Worm (Caenorhabditis elegans) whole organism, late embryonic: ENCODE measurements around the gene far-4.

ENCODE experiments used
- C38D4.7 ChIP-seq: fragments of 200-800 bp; sonication (Bioruptor generic); optimal IDR thresholded peaks from 2 replicates; lab custom pipeline; 2018; ENCODE audit warnings: mild to moderate bottlenecking, missing genetic modification characterization, moderate library complexity, missing compliant biosample characterization
- F13H6.1 ChIP-seq: sonication (generic microtip); optimal IDR thresholded peaks from 2 replicates; lab custom pipeline; 2016; ENCODE audit warnings: missing genetic modification characterization, missing compliant biosample characterization
- K09A11.1 ChIP-seq: sonication (generic microtip); optimal IDR thresholded peaks from 2 replicates; lab custom pipeline; 2017; ENCODE audit warnings: antibody characterized with exemption, mild to moderate bottlenecking, missing genetic modification characterization, missing compliant biosample characterization; ENCODE audit not compliant: insufficient read depth
- T23F11.4 ChIP-seq: fragments of 200-800 bp; sonication (Bioruptor generic); optimal IDR thresholded peaks from 2 replicates; lab custom pipeline; 2018; ENCODE audit warnings: mild to moderate bottlenecking, missing genetic modification characterization, missing compliant biosample characterization
- ahr-1 ChIP-seq: sonication (generic microtip); optimal IDR thresholded peaks from 2 replicates; lab custom pipeline; 2016; ENCODE audit warnings: missing genetic modification characterization, missing compliant biosample characterization
- ceh-18 ChIP-seq: sonication (generic microtip); optimal IDR thresholded peaks from 2 replicates; lab custom pipeline; 2016; ENCODE audit warnings: missing genetic modification characterization, missing compliant biosample characterization
- ceh-19 ChIP-seq: fragments of 200-800 bp; sonication (Bioruptor generic); optimal IDR thresholded peaks from 2 replicates; lab custom pipeline; 2018; ENCODE audit warnings: mild to moderate bottlenecking, missing genetic modification characterization, missing compliant biosample characterization
- ceh-2 ChIP-seq: sonication (generic microtip); optimal IDR thresholded peaks from 2 replicates; lab custom pipeline; 2016; ENCODE audit warnings: missing genotype, missing genetic modification characterization, missing compliant biosample characterization
- ceh-24 ChIP-seq: sonication (generic microtip); optimal IDR thresholded peaks from 2 replicates; lab custom pipeline; 2016; ENCODE audit warnings: mild to moderate bottlenecking, missing genetic modification characterization, missing compliant biosample characterization
- ceh-31 ChIP-seq: sonication (generic microtip); optimal IDR thresholded peaks from 2 replicates; lab custom pipeline; 2016; ENCODE audit warnings: missing genetic modification characterization, missing compliant biosample characterization
- ceh-45 ChIP-seq: fragments of 200-800 bp; sonication (Bioruptor generic); IDR thresholded peaks from 2 replicates; pipeline ENCODE4 v1.3.6; 2022; ENCODE audit warnings: missing genetic modification reagents, missing genetic modification characterization, missing compliant biosample characterization
- che-1 ChIP-seq: sonication (generic microtip); optimal IDR thresholded peaks from 2 replicates; lab custom pipeline; 2016; ENCODE audit warnings: mild to moderate bottlenecking, missing genetic modification characterization, missing compliant biosample characterization
- dmd-4 ChIP-seq: sonication (generic microtip); optimal IDR thresholded peaks from 2 replicates; lab custom pipeline; 2016; ENCODE audit warnings: borderline replicate concordance, missing genetic modification characterization, missing compliant biosample characterization
- dve-1 ChIP-seq: sonication (generic microtip); optimal IDR thresholded peaks from 2 replicates; lab custom pipeline; 2017; ENCODE audit warnings: antibody characterized with exemption, mild to moderate bottlenecking, missing genetic modification characterization, missing compliant biosample characterization
- elt-2 ChIP-seq: sonication (generic microtip); optimal IDR thresholded peaks from 2 replicates; lab custom pipeline; 2016; ENCODE audit warnings: missing genetic modification reagents, missing genetic modification characterization, missing compliant biosample characterization
- eyg-1 ChIP-seq: sonication (generic microtip); optimal IDR thresholded peaks from 2 replicates; lab custom pipeline; 2016; ENCODE audit warnings: missing genotype, missing genetic modification characterization, missing compliant biosample characterization
- fax-1 ChIP-seq: sonication (generic microtip); optimal IDR thresholded peaks from 2 replicates; lab custom pipeline; 2016; ENCODE audit warnings: missing genotype, missing genetic modification characterization, missing compliant biosample characterization
- fkh-10 ChIP-seq: fragments of 150-350 bp; optimal IDR thresholded peaks from 2 replicates; lab custom pipeline; 2014; ENCODE audit warnings: missing biosample characterization, missing genetic modification reagents, missing genetic modification characterization
- hlh-8 ChIP-seq: sonication (generic microtip); optimal IDR thresholded peaks from 2 replicates; lab custom pipeline; 2016; ENCODE audit warnings: missing genotype, missing genetic modification characterization, missing compliant biosample characterization
- nfya-1 ChIP-seq: sonication (generic microtip); optimal IDR thresholded peaks from 2 replicates; lab custom pipeline; 2017; ENCODE audit warnings: missing genetic modification characterization, mild to moderate bottlenecking, missing compliant biosample characterization, antibody characterized with exemption, moderate library complexity
- nhr-11 ChIP-seq: fragments of 150-350 bp; optimal IDR thresholded peaks from 2 replicates; lab custom pipeline; 2014; ENCODE audit warnings: missing biosample characterization, missing genetic modification characterization
- npax-4 ChIP-seq: sonication (generic microtip); optimal IDR thresholded peaks from 2 replicates; lab custom pipeline; 2016; ENCODE audit warnings: missing genetic modification characterization, missing compliant biosample characterization
- pax-1 ChIP-seq: fragments of 150-350 bp; optimal IDR thresholded peaks from 2 replicates; lab custom pipeline; 2014; ENCODE audit warnings: missing biosample characterization, missing genetic modification characterization
- pqm-1 ChIP-seq: sonication (generic microtip); optimal IDR thresholded peaks from 2 replicates; lab custom pipeline; 2016; ENCODE audit warnings: missing genetic modification characterization, missing compliant biosample characterization
- sox-2 ChIP-seq: fragments of 200-800 bp; sonication (Bioruptor generic); IDR thresholded peaks from 2 replicates; pipeline ENCODE4 v1.3.6; 2022; ENCODE audit warnings: missing genetic modification reagents, missing genetic modification characterization, missing compliant biosample characterization
- sox-4 ChIP-seq: sonication (generic microtip); optimal IDR thresholded peaks from 2 replicates; lab custom pipeline; 2017; ENCODE audit warnings: mild to moderate bottlenecking, missing genetic modification characterization, inconsistent platforms, missing compliant biosample characterization
- syd-9 ChIP-seq: sonication (generic microtip); optimal IDR thresholded peaks from 2 replicates; lab custom pipeline; 2016; ENCODE audit warnings: mild to moderate bottlenecking, missing genetic modification characterization, moderate library complexity, missing compliant biosample characterization
- tbx-7 ChIP-seq: sonication (generic microtip); optimal IDR thresholded peaks from 2 replicates; lab custom pipeline; 2016; ENCODE audit warnings: missing genotype, missing genetic modification characterization, missing compliant biosample characterization
- unc-42 ChIP-seq: sonication (generic microtip); optimal IDR thresholded peaks from 2 replicates; lab custom pipeline; 2016; ENCODE audit warnings: missing genotype, missing genetic modification characterization, missing compliant biosample characterization
- unc-86 ChIP-seq: sonication (generic microtip); optimal IDR thresholded peaks from 2 replicates; lab custom pipeline; 2016; ENCODE audit warnings: missing genetic modification characterization, missing compliant biosample characterization

Gene far-4

DNA sequence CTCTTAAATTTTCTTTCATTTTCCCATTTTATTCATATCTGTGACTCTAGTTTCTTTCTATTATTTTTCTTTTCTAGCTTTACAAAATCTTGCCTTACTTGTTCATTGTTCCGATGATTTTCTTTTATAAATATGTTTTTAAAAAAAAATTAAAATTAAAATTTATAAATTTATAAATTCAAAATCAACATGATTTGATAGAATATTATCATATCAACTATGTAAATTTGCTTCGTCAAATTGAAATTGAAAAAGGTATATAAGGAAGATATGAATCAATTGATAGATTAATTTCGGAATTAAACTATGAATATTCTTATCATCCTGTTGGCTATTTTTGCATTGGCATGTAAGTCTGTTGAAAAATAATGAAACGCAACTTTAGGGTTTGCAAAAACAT, 33.8 kb upstream of the far-4 start, which contains the start of gene W07G4.1:
TSS of gene W07G4.1 (plus strand) at position 301 of the 400 bp plus-strand sequence.
- TF ChIP-seq ceh-18: no peak
- TF ChIP-seq K09A11.1 (tag; lab: Kevin White, UChicago): no peak
- TF ChIP-seq unc-42 (tag; lab: Kevin White, UChicago): no peak
- TF ChIP-seq, all 69 proteins: peak for 0

ce11 chrV:13028871-13029270, 29.4 kb upstream of the far-4 start:
- peak; percentile 91 for TF ChIP-seq unc-42 (tag; lab: Kevin White, UChicago)
- TF ChIP-seq tbx-7 (tag; lab: Kevin White, UChicago): no peak
- TF ChIP-seq, all 69 proteins: peak for 1

- TF ChIP-seq elt-2 (tag; lab: Kevin White, UChicago) (no peak), unc-42 (tag; lab: Kevin White, UChicago) (peak; percentile 93)
These were observed 27.3 kb upstream of the far-4 start for ce11 chrV:13026631-13027299.

- TF ChIP-seq ceh-19 (GFP tag; lab: Kevin White, UChicago) (no peak), elt-2 (tag; lab: Kevin White, UChicago) (no peak), ceh-45 (GFP tag; lab: Robert Waterston, UW) (no peak), fkh-10 (GFP tag; lab: Kevin White, UChicago) (no peak), nfya-1 (tag; lab: Kevin White, UChicago) (no peak), T23F11.4 (GFP tag; lab: Kevin White, UChicago) (no peak), syd-9 (no peak), dmd-4 (tag; lab: Kevin White, UChicago) (no peak), npax-4 (tag; lab: Kevin White, UChicago) (no peak), ahr-1 (no peak)
These were observed 25.8 kb upstream of the far-4 start for ce11 chrV:13025283-13025682.

DNA sequence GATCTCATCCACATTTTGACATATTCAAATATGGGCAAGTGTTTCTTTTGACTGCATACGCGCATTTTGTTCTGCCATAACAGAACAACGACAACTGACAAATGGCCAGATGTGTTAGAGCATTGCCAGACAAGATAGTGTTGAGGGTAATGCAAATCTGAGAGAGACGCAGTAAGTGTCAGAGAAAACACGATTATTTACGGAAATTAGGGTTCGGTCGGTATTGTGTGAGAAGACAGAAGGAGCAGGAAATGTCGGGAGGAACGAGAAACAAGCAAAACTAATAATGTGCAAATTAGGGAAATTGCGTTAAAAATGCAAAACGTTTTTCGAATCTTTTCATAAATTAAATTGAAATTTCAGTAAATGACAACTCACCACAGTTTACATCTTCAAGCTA, 25.0 kb upstream of the far-4 start:
- no peak for TF ChIP-seq nfya-1 (tag; lab: Kevin White, UChicago)
- peak; percentile 64 for TF ChIP-seq fkh-10 (GFP tag; lab: Kevin White, UChicago)
- no peak for TF ChIP-seq pqm-1
- TF ChIP-seq C38D4.7 (GFP tag; lab: Kevin White, UChicago): no peak
- TF ChIP-seq dve-1 (tag; lab: Kevin White, UChicago): no peak
- peak; percentile 99 for TF ChIP-seq unc-42 (tag; lab: Kevin White, UChicago)
- TF ChIP-seq unc-86 (tag; lab: Kevin White, UChicago): no peak
- TF ChIP-seq F13H6.1 (tag; lab: Kevin White, UChicago): no peak
- no peak for TF ChIP-seq ahr-1
- no peak for TF ChIP-seq ceh-2 (tag; lab: Kevin White, UChicago)
- TF ChIP-seq ceh-18: no peak
- TF ChIP-seq hlh-8 (tag; lab: Kevin White, UChicago): no peak
- TF ChIP-seq ceh-24 (tag; lab: Kevin White, UChicago): no peak
- TF ChIP-seq sox-2 (GFP tag; lab: Robert Waterston, UW): peak; percentile 8; the same call in 1 of the 2 replicates
- TF ChIP-seq eyg-1 (tag; lab: Kevin White, UChicago): no peak
- no peak for TF ChIP-seq K09A11.1 (tag; lab: Kevin White, UChicago)
- TF ChIP-seq fax-1 (tag; lab: Kevin White, UChicago): no peak
- peak; percentile 60 for TF ChIP-seq ceh-31 (tag; lab: Kevin White, UChicago)
- TF ChIP-seq che-1 (tag; lab: Kevin White, UChicago): no peak
- no peak for TF ChIP-seq tbx-7 (tag; lab: Kevin White, UChicago)
- no peak for TF ChIP-seq sox-4 (tag; lab: Kevin White, UChicago)
- TF ChIP-seq pax-1 (tag; lab: Kevin White, UChicago): no peak
- TF ChIP-seq npax-4 (tag; lab: Kevin White, UChicago): no peak
- no peak for TF ChIP-seq nhr-11 (tag; lab: Kevin White, UChicago)
- TF ChIP-seq, all 69 proteins: peak for 4
